Fruit fly (Drosophila melanogaster): ENCODE results near the gene CG43814.

CG43814 gene

DNA sequence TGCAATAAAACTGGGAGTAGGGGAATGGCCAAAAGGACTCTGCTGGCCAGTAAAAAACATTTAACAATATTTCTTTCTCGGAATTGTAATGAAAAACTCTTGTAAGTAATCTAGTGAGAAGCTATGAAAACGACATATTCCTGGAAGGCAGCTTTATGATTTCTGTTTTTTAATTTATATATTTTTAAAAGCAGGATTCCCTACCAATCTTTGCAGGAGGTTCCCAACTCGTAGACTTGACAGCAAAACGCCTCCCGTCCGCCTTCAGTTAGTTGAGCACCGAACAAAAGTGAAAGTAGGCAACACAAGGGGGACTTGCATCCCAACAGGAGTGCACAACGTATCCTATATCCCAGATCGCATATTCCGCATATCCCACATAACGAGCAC is at the start of gene CG43814:
Gene CG43814 (minus strand): TSS at position 101 of the 390 bp plus-strand sequence.
- TF ChIP-seq Eip75B (GFP tag; optimal IDR thresholded peaks at IDR 0.05) (no peak), Sox15 (GFP tag; optimal IDR thresholded peaks at IDR 0.05) (no peak), Hr39 (GFP tag; optimal IDR thresholded peaks at IDR 0.05) (no peak), CG16779 (tag; optimal IDR thresholded peaks at IDR 0.05) (no peak), svp (GFP tag) (no peak), Gug (GFP tag; IDR thresholded peaks at IDR 0.05) (no peak), CG3919 (GFP tag; optimal IDR thresholded peaks at IDR 0.05) (no peak), Hr38 (GFP tag; optimal IDR thresholded peaks at IDR 0.05) (no peak), CG11762 (GFP tag; optimal IDR thresholded peaks at IDR 0.05; ENCODE audit: insufficient read depth) (no peak), salr (GFP tag; optimal IDR thresholded peaks at IDR 0.05) (no peak), CG10669 (GFP tag; optimal IDR thresholded peaks at IDR 0.05) (no peak), CG3032 (tag; optimal IDR thresholded peaks at IDR 0.05) (no peak), fd85E (GFP tag; optimal IDR thresholded peaks at IDR 0.05) (no peak), Eip93F (GFP tag; optimal IDR thresholded peaks at IDR 0.05) (no peak), fkh (GFP tag; optimal IDR thresholded peaks at IDR 0.05) (no peak)

DNA sequence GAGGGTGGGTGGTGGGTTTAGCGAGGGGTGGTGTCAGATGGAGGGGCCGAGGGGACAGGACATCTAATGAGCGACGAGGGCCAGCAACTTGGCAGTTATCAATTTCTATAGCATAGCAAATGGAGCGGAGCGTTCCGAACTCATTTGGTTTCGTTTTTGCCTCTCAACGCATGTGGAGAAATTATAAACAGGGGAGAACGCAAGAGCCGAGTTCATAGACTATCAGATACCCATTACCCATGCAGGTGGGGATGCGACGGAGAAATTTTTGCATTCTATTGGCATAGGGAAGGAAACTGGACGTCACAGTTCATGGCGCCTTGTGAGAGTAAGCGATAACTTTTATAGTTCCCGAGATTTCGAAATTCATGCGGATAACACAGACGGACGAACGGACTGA is 47.1 kb upstream of the CG43814 start:
- TF ChIP-seq CG34406 (GFP tag; optimal IDR thresholded peaks at IDR 0.05) (no peak), eg (GFP tag; IDR thresholded peaks at IDR 0.05) (no peak), dsx (GFP tag; optimal IDR thresholded peaks at IDR 0.05; ENCODE audit: poor library complexity, severe bottlenecking) (no peak), esn (GFP tag; optimal IDR thresholded peaks at IDR 0.05) (no peak), CG8319 (GFP tag; optimal IDR thresholded peaks at IDR 0.05) (no peak), net (GFP tag; optimal IDR thresholded peaks at IDR 0.05) (no peak), CG3032 (tag; optimal IDR thresholded peaks at IDR 0.05) (no peak), Smox (GFP tag; optimal IDR thresholded peaks at IDR 0.05) (no peak)

DNA sequence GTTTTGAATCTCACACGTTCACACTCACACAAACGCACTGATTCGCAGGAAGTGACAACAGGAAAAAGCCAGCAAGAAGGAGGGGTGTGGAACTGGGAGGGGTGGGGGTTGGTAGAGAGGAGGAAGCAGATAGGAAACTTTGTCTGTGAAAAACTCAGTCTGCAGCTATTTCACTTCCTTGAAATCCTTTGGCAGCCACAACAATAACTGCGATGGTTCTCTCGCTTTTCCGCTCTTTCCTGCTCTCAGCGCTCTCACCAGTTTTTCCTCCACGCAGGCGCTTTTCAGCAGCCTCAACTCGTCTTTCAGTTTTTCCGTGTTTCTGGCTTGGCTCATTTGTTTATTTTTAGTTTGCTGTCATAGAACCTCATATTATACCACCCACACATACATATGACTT is 41.7 kb upstream of the CG43814 start:
- TF ChIP-seq CG7368 (GFP tag; optimal IDR thresholded peaks at IDR 0.05): no peak

dm6 chr2L:18846175-18846574 is 41.0 kb upstream of the CG43814 start:
- no peak for TF ChIP-seq Gug (GFP tag; IDR thresholded peaks at IDR 0.05)
- TF ChIP-seq OdsH (GFP tag; optimal IDR thresholded peaks at IDR 0.05): no peak
- TF ChIP-seq cyc (GFP tag; optimal IDR thresholded peaks at IDR 0.05): no peak
- no peak for TF ChIP-seq Hr39 (GFP tag; optimal IDR thresholded peaks at IDR 0.05)
- TF ChIP-seq dac (GFP tag; optimal IDR thresholded peaks at IDR 0.05): no peak
- TF ChIP-seq fd59A (GFP tag; optimal IDR thresholded peaks at IDR 0.05): no peak
- no peak for TF ChIP-seq pdm3 (GFP tag; optimal IDR thresholded peaks at IDR 0.05)
- no peak for TF ChIP-seq CG34406 (GFP tag; optimal IDR thresholded peaks at IDR 0.05)
- no peak for TF ChIP-seq CG1621 (tag; optimal IDR thresholded peaks at IDR 0.05)
- no peak for TF ChIP-seq Sox15 (GFP tag; optimal IDR thresholded peaks at IDR 0.05)
- no peak for TF ChIP-seq net (GFP tag; optimal IDR thresholded peaks at IDR 0.05)
- TF ChIP-seq fkh (GFP tag; optimal IDR thresholded peaks at IDR 0.05): no peak
- no peak for TF ChIP-seq Eip75B (GFP tag; optimal IDR thresholded peaks at IDR 0.05)
- TF ChIP-seq fd85E (GFP tag; optimal IDR thresholded peaks at IDR 0.05): no peak

dm6 chr2L:18844917-18845509 is 39.9 kb upstream of the CG43814 start, which contains the start of gene CG17321:
Gene CG17321 (plus strand): TSS chr2L:18845184.
- no peak for TF ChIP-seq salr (GFP tag; optimal IDR thresholded peaks at IDR 0.05)
- no peak for TF ChIP-seq dsx (GFP tag; optimal IDR thresholded peaks at IDR 0.05; ENCODE audit: poor library complexity, severe bottlenecking)
- TF ChIP-seq Hr4 (GFP tag; optimal IDR thresholded peaks at IDR 0.05): no peak
- TF ChIP-seq CG8632 (GFP tag; optimal IDR thresholded peaks at IDR 0.05): no peak
- no peak for TF ChIP-seq Met (GFP tag; optimal IDR thresholded peaks at IDR 0.05)
- TF ChIP-seq Gug (GFP tag; IDR thresholded peaks at IDR 0.05): no peak
- TF ChIP-seq CG16779 (tag; optimal IDR thresholded peaks at IDR 0.05): no peak
- TF ChIP-seq CG7368 (GFP tag; optimal IDR thresholded peaks at IDR 0.05): peak; percentile 23
- peak; percentile 79 for TF ChIP-seq svp (GFP tag)
- peak in 1 of 2 experiments; percentile 13 for TF ChIP-seq ss (GFP tag; optimal IDR thresholded peaks at IDR 0.05)
- TF ChIP-seq CG6163 (GFP tag; IDR thresholded peaks at IDR 0.05): peak; percentile 15; the same call in 1 of the 3 replicates
- peak; percentile 33 for TF ChIP-seq Eip78C (GFP tag)
- TF ChIP-seq Sox15 (GFP tag; optimal IDR thresholded peaks at IDR 0.05): no peak
- TF ChIP-seq dac (GFP tag; optimal IDR thresholded peaks at IDR 0.05): no peak
- no peak for TF ChIP-seq Eip93F (GFP tag; optimal IDR thresholded peaks at IDR 0.05)

Measured in whole organism, prepupa.